Worm (Caenorhabditis elegans) whole organism, young adult: ENCODE results near the gene capg-2.

ENCODE experiments used
- B0035.1 ChIP-seq: sonication (generic microtip); optimal IDR thresholded peaks from 2 replicates; lab custom pipeline; 2016; ENCODE audit warnings: missing genetic modification characterization, mild to moderate bottlenecking, missing compliant biosample characterization, missing genotype, missing genetic modification reagents
- F23B12.7 ChIP-seq: sonication (generic microtip); optimal IDR thresholded peaks from 2 replicates; lab custom pipeline; 2017; ENCODE audit warnings: missing genetic modification characterization, mild to moderate bottlenecking, missing compliant biosample characterization, antibody characterized with exemption, moderate library complexity; ENCODE audit not compliant: insufficient read depth
- cebp-1 ChIP-seq, 2 experiments: fragments of 200-800 bp in 1 of 2; sonication (Bioruptor generic) in 1 of 2; sonication (generic microtip) in 1 of 2; IDR thresholded peaks in 1 of 2; optimal IDR thresholded peaks in 1 of 2; 2 replicates each; pipeline versions ENCODE4 v1.3.6 to Lab custom; 2017 to 2022; ENCODE audit warnings: missing compliant biosample characterization in 2 of 2, missing genetic modification characterization in 2 of 2, mild to moderate bottlenecking in 1 of 2, missing genetic modification reagents in 1 of 2, moderate library complexity in 1 of 2
- hsf-1 ChIP-seq: fragments of 200-800 bp; sonication (Bioruptor generic); IDR thresholded peaks from 2 replicates; pipeline ENCODE4 v1.3.6; 2022; ENCODE audit warnings: missing genetic modification reagents, missing genetic modification characterization, missing compliant biosample characterization
- lin-35 ChIP-seq, 3 experiments: fragments of 150-350 bp in 2 of 3; sonication (generic microtip) in 1 of 3; optimal IDR thresholded peaks; 2 replicates each; lab custom pipeline; 2014 to 2018; ENCODE audit warnings: missing biosample characterization in 3 of 3, missing genetic modification characterization in 3 of 3, missing genetic modification reagents in 3 of 3
- nfyb-1 ChIP-seq: fragments of 200-800 bp; sonication (Bioruptor generic); IDR thresholded peaks from 2 replicates; pipeline ENCODE4 v1.3.6; 2022; ENCODE audit warnings: missing genetic modification reagents, missing genetic modification characterization, missing compliant biosample characterization
- ztf-18 ChIP-seq: sonication (generic microtip); optimal IDR thresholded peaks from 2 replicates; lab custom pipeline; 2016; ENCODE audit warnings: missing genotype, mild to moderate bottlenecking, missing genetic modification characterization, missing compliant biosample characterization

DNA sequence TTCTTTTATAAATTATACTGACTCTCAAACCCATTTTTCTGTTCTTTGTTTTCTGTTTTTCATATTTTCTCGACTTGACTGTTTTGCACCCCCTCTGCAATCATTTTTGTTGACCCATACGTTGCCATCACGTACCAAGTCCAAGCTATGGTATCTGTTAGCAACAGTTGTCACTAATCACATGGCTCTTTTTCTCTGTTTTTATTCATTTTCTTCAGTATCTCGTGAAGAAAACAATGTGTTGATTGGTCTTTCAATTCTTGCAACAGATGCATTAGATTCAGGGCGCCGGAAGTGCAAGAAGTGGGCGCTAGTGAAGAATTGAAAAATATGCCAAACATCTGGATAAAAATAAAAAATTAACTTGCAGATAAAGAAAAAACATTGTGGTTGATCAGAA is 36.2 kb upstream of the capg-2 start:
- TF ChIP-seq F23B12.7 (tag; lab: Kevin White, UChicago), result no peak
- TF ChIP-seq ztf-18 (tag; lab: Kevin White, UChicago), result no peak
- TF ChIP-seq B0035.1 (tag; lab: Kevin White, UChicago), result no peak
- no peak for TF ChIP-seq hsf-1 (GFP tag; lab: Robert Waterston, UW)
- TF ChIP-seq cebp-1 (GFP tag; IDR thresholded peaks at IDR 0.05; lab: Robert Waterston, UW), result no peak
- TF ChIP-seq cebp-1 (tag; optimal IDR thresholded peaks at IDR 0.05; lab: Kevin White, UChicago), result no peak
- no peak for TF ChIP-seq lin-35 (GFP tag; optimal IDR thresholded peaks at IDR 0.05; lab: Kevin White, UChicago)
- TF ChIP-seq nfyb-1, result no peak
